Worm (Caenorhabditis elegans): ENCODE results near the gene srh-297.

DNA sequence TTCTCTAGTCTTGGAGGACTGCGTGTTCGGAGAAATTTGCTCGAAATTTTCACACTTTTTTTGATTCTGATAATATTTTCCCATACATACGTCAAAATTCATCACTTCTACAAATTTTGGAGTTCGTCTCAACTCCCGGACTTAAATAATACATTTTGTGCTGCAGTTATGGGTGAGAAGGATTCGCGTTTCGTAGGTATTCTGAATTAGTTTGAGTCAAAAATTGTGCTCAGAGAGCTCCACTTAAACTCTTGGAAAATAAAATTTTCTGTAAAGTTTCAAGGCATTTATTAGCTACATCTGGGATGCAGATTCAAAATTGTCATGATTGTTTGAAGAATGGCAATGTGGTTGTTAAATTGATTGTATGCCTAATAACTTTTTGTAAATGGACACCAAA, 16.4 kb downstream of the srh-297 start, which contains the start of gene ZC239.4:
- TF ChIP-seq daf-12 (tag; optimal IDR thresholded peaks at IDR 0.05) (no peak), nhr-77 (tag; optimal IDR thresholded peaks at IDR 0.05) (no peak), aly-2 (tag; optimal IDR thresholded peaks at IDR 0.05) (no peak), ama-1 (optimal IDR thresholded peaks at IDR 0.05) (no peak), nhr-76 (tag; optimal IDR thresholded peaks at IDR 0.05) (no peak), egl-27 (tag; optimal IDR thresholded peaks at IDR 0.05) (no peak)

Data from whole organism, L3 larva.